Worm (Caenorhabditis elegans): ENCODE data around the gene oig-8.

DNA sequence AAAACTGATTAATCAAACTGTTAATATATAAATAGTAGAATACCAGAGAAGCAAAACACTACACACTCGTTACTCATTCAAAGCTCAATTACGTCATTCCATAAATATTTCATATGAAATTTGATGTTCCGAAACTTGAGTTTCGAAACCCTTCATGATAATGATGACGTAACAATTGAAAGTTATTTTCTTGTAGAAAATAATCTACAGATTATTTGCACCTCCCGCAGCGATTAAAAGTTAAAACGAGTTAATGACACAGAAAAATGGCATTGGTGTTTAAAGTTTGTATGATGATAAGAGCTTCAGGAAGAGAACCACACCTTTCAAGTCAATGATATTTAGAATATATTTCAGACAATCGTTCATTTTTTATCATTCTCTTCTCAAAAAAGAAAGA lies 25.0 kb upstream of the oig-8 start, which contains the start of gene H43E16.1:
- TF ChIP-seq dmd-4 (tag; optimal IDR thresholded peaks at IDR 0.05) (no peak), lin-13 (GFP tag; optimal IDR thresholded peaks at IDR 0.05) (no peak), nhr-23 (tag; optimal IDR thresholded peaks at IDR 0.05) (no peak), lin-11 (tag; optimal IDR thresholded peaks at IDR 0.05) (no peak)
